Worm (Caenorhabditis elegans): ENCODE results near the gene K12H6.6.

The K12H6.6 gene

DNA sequence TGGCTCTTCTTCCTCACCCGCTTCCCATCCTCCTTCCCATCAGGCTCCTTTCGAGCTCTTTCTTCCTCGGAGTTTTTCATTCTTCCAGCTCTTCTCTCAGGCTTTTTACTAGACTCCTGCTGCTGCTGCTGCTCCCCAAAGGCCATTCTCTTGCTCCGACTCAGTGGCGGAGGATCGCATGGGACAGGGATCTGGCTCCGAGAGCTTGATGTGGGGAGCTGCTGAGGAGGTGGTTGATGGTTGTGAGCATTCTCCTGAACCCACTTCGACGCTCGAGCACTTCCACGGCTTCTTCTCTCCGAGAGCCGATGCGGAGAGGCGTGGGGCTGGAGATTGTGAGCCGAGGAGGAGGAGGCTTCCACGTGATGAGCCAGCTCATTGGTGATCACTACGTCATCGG lies 45.2 kb downstream of the K12H6.6 start:
- TF ChIP-seq unc-62 (GFP tag; optimal IDR thresholded peaks at IDR 0.05), result no peak

DNA sequence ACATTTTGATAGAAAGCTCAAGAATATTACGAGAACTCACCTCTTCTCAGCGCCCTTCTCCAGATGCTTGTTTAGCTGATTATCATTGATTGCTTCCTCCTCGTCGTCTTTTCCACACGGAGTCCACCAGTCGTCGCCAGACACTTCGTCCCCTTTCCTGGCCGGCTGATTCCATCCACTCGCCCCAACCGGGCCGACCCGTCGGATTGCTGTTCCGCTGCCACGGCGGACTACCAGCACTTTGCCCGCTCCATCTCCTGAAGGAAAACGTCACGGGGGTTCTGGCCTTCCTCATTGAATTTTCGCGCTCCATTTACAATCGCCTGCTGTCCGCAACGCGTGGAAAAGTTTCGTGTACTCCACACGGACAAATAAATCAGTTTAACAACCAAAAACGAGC lies 47.7 kb downstream of the K12H6.6 start:
- TF ChIP-seq unc-62 (GFP tag; optimal IDR thresholded peaks at IDR 0.05), result no peak

DNA sequence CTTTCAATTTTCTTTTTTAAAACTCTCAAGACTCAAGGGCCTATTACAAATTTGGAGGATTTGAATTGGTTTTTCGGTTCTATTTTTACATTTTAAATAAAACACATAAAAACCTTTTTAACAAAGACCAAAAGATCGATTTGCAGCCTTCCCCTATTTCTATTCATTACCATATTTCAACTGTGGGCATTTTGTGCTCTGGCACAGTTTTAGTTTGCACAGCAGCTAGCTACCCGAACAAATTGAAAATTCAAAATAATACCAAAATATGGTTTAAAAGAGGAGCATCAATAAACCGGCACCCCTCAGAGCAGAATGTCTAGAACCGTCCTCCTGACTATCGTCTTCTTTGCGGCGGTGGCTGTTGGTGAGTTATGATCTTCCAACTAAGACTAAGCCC lies 49.7 kb downstream of the K12H6.6 start, which contains the start of gene F08D12.2:
F08D12.2 (plus strand) TSS at position 301 of the 400 bp plus-strand sequence.
- TF ChIP-seq unc-62 (GFP tag; optimal IDR thresholded peaks at IDR 0.05), result no peak

DNA sequence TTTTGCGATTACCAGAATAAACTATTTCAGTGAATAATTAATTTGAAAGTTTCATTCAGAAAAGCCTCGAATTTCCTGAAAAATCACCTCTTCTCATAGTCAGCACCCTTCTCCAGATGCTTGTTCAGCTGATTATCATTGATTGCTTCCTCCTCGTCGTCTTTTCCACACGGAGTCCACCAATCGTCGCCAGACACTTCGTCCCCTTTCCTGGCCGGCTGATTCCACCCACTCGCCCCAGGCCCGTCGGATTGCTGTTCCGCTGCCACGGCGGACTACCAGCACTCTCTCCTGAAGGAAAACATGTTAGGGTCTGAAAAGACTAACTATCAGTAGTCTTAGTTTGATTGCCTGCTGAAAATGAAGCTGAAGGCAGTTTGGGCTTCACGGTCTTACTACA lies 50.2 kb downstream of the K12H6.6 start:
- TF ChIP-seq unc-62 (GFP tag; optimal IDR thresholded peaks at IDR 0.05), result no peak

- no peak for TF ChIP-seq unc-62 (GFP tag; optimal IDR thresholded peaks at IDR 0.05)
Measured at ce11 chrII:2779253-2779652, 51.8 kb downstream of the K12H6.6 start, which contains the start of gene F08D12.3. TSS of gene F08D12.3 (plus strand) at chrII:2779553.
